Fruit fly (Drosophila melanogaster): ENCODE results near the gene kud.

The kud gene

dm6 chr3L:16801499-16802452 lies 43.0 kb downstream of the kud start:
- TF ChIP-seq toe (GFP tag; optimal IDR thresholded peaks at IDR 0.05) (peak; percentile 22), CG7045 (GFP tag; optimal IDR thresholded peaks at IDR 0.05) (peak; percentile 12), kay (GFP tag; ENCODE audit: borderline replicate concordance) (peak; percentile 86), CG14711 (tag; optimal IDR thresholded peaks at IDR 0.05) (peak; percentile 3), CG5204 (GFP tag; optimal IDR thresholded peaks at IDR 0.05) (peak; percentile 6), cnc (optimal IDR thresholded peaks at IDR 0.05) (no peak), CG7101 (tag; optimal IDR thresholded peaks at IDR 0.05) (no peak), bab1 (GFP tag; optimal IDR thresholded peaks at IDR 0.05) (no peak), CG12768 (GFP tag; optimal IDR thresholded peaks at IDR 0.05) (peak; percentile 70), cic (GFP tag; optimal IDR thresholded peaks at IDR 0.05) (peak; percentile 6)

dm6 chr3L:16800026-16800425 lies 44.8 kb downstream of the kud start:
- TF ChIP-seq cnc (optimal IDR thresholded peaks at IDR 0.05) = peak in 1 of 2 experiments; percentile 1
- peak; percentile 67 for TF ChIP-seq CG7101 (tag; optimal IDR thresholded peaks at IDR 0.05)
- peak; percentile 79 for TF ChIP-seq Mnt (GFP tag; optimal IDR thresholded peaks at IDR 0.05)
- no peak for TF ChIP-seq cic (GFP tag; optimal IDR thresholded peaks at IDR 0.05)
- TF ChIP-seq CG5204 (GFP tag; optimal IDR thresholded peaks at IDR 0.05) = peak; percentile 56
- TF ChIP-seq toe (GFP tag; optimal IDR thresholded peaks at IDR 0.05) = peak; percentile 48
- peak; percentile 52 for TF ChIP-seq Hr96 (GFP tag; optimal IDR thresholded peaks at IDR 0.05)
- peak; percentile 57 for TF ChIP-seq CG1620 (GFP tag; optimal IDR thresholded peaks at IDR 0.05)
- TF ChIP-seq bab1 (GFP tag; optimal IDR thresholded peaks at IDR 0.05) = peak; percentile 41
- TF ChIP-seq Crg-1 (GFP tag; optimal IDR thresholded peaks at IDR 0.05) = no peak
- peak; percentile 19 for TF ChIP-seq CG11617 (GFP tag; optimal IDR thresholded peaks at IDR 0.05)
- no peak for TF ChIP-seq CG14711 (tag; optimal IDR thresholded peaks at IDR 0.05)
- TF ChIP-seq ovo (GFP tag; optimal IDR thresholded peaks at IDR 0.05) = peak; percentile 66
- peak; percentile 15 for TF ChIP-seq CG7045 (GFP tag; optimal IDR thresholded peaks at IDR 0.05)
- TF ChIP-seq CG12768 (GFP tag; optimal IDR thresholded peaks at IDR 0.05) = peak; percentile 83
- TF ChIP-seq Clk (GFP tag; optimal IDR thresholded peaks at IDR 0.05) = peak; percentile 12
- peak; percentile 28 for TF ChIP-seq tj (GFP tag; optimal IDR thresholded peaks at IDR 0.05)
- TF ChIP-seq kay (GFP tag; ENCODE audit: borderline replicate concordance) = peak; percentile 97
- peak; percentile 68 for TF ChIP-seq CG33017 (tag; optimal IDR thresholded peaks at IDR 0.05)
- TF ChIP-seq pad (GFP tag; optimal IDR thresholded peaks at IDR 0.05) = peak; percentile 49

dm6 chr3L:16796603-16797002 lies 48.2 kb downstream of the kud start:
- peak; percentile 7 for TF ChIP-seq CG1620 (GFP tag; optimal IDR thresholded peaks at IDR 0.05)
- TF ChIP-seq ovo (GFP tag; optimal IDR thresholded peaks at IDR 0.05) = no peak
- TF ChIP-seq toe (GFP tag; optimal IDR thresholded peaks at IDR 0.05) = peak; percentile 84
- peak; percentile 95 for TF ChIP-seq kay (GFP tag; ENCODE audit: borderline replicate concordance)
- peak; percentile 69 for TF ChIP-seq Mnt (GFP tag; optimal IDR thresholded peaks at IDR 0.05)
- peak; percentile 18 for TF ChIP-seq pad (GFP tag; optimal IDR thresholded peaks at IDR 0.05)
- TF ChIP-seq CG33017 (tag; optimal IDR thresholded peaks at IDR 0.05) = peak; percentile 90
- TF ChIP-seq cic (GFP tag; optimal IDR thresholded peaks at IDR 0.05) = peak; percentile 97
- peak; percentile 79 for TF ChIP-seq CG7101 (tag; optimal IDR thresholded peaks at IDR 0.05)
- TF ChIP-seq Crg-1 (GFP tag; optimal IDR thresholded peaks at IDR 0.05) = no peak
- TF ChIP-seq cnc (optimal IDR thresholded peaks at IDR 0.05) = no peak
- peak; percentile 50 for TF ChIP-seq tj (GFP tag; optimal IDR thresholded peaks at IDR 0.05)
- no peak for TF ChIP-seq bab1 (GFP tag; optimal IDR thresholded peaks at IDR 0.05)
- TF ChIP-seq CG14711 (tag; optimal IDR thresholded peaks at IDR 0.05) = peak; percentile 51
- TF ChIP-seq Clk (GFP tag; optimal IDR thresholded peaks at IDR 0.05) = peak; percentile 39
- TF ChIP-seq CG11617 (GFP tag; optimal IDR thresholded peaks at IDR 0.05) = peak; percentile 70
- TF ChIP-seq Hr96 (GFP tag; optimal IDR thresholded peaks at IDR 0.05) = peak; percentile 66
- TF ChIP-seq CG5204 (GFP tag; optimal IDR thresholded peaks at IDR 0.05) = peak; percentile 78
- TF ChIP-seq CG12768 (GFP tag; optimal IDR thresholded peaks at IDR 0.05) = peak; percentile 84
- peak; percentile 77 for TF ChIP-seq CG7045 (GFP tag; optimal IDR thresholded peaks at IDR 0.05)
